Worm (Caenorhabditis elegans) whole organism, L2 larva: ENCODE data around the gene math-16.

ENCODE experiments used
- C34F6.9 ChIP-seq: fragments of 150-350 bp; optimal IDR thresholded peaks from 2 replicates; lab custom pipeline; 2014; ENCODE audit warnings: missing biosample characterization, missing genetic modification characterization
- F13H6.1 ChIP-seq: sonication (generic microtip); optimal IDR thresholded peaks from 2 replicates; lab custom pipeline; 2016; ENCODE audit warnings: missing genetic modification characterization, missing compliant biosample characterization
- R02D3.7 ChIP-seq: fragments of 150-350 bp; optimal IDR thresholded peaks from 2 replicates; lab custom pipeline; 2014; ENCODE audit warnings: missing biosample characterization, missing genetic modification characterization
- ZK546.5 ChIP-seq: sonication (generic microtip); optimal IDR thresholded peaks from 2 replicates; lab custom pipeline; 2017; ENCODE audit warnings: missing biosample characterization, missing genetic modification characterization
- alr-1 ChIP-seq: fragments of 150-350 bp; optimal IDR thresholded peaks from 2 replicates; lab custom pipeline; 2014; ENCODE audit warnings: missing biosample characterization, missing genetic modification characterization
- ama-1 ChIP-seq: fragments of 150-350 bp; optimal IDR thresholded peaks from 2 replicates; lab custom pipeline; 2018; ENCODE audit warnings: inconsistent platforms
- blmp-1 ChIP-seq: sonication (generic microtip); optimal IDR thresholded peaks from 2 replicates; lab custom pipeline; 2017; ENCODE audit warnings: missing genetic modification characterization, mild to moderate bottlenecking, missing compliant biosample characterization, antibody characterized with exemption, moderate library complexity; ENCODE audit not compliant: insufficient read depth
- ceh-16 ChIP-seq: fragments of 150-350 bp; optimal IDR thresholded peaks from 2 replicates; lab custom pipeline; 2014; ENCODE audit warnings: missing biosample characterization, missing genetic modification characterization
- crh-2 ChIP-seq: sonication (generic microtip); optimal IDR thresholded peaks from 2 replicates; lab custom pipeline; 2017; ENCODE audit warnings: missing biosample characterization, missing genetic modification characterization
- dmd-4 ChIP-seq: sonication (generic microtip); optimal IDR thresholded peaks from 2 replicates; lab custom pipeline; 2017; ENCODE audit warnings: missing biosample characterization, missing genetic modification characterization
- elt-3 ChIP-seq: sonication (generic microtip); optimal IDR thresholded peaks from 2 replicates; lab custom pipeline; 2017; ENCODE audit warnings: missing biosample characterization, missing genetic modification characterization
- fos-1 ChIP-seq: fragments of 150-350 bp; optimal IDR thresholded peaks from 2 replicates; lab custom pipeline; 2014; ENCODE audit warnings: missing biosample characterization, missing genetic modification characterization
- gmeb-1 ChIP-seq: fragments of 150-350 bp; optimal IDR thresholded peaks from 2 replicates; lab custom pipeline; 2014; ENCODE audit warnings: missing biosample characterization, missing genetic modification characterization
- lin-11 ChIP-seq: fragments of 150-350 bp; sonication (generic microtip); optimal IDR thresholded peaks from 2 replicates; lab custom pipeline; 2014; ENCODE audit warnings: missing biosample characterization, missing genetic modification characterization, inconsistent platforms, mixed read lengths
- lin-13 ChIP-seq: fragments of 150-350 bp; optimal IDR thresholded peaks from 2 replicates; lab custom pipeline; 2014; ENCODE audit warnings: missing biosample characterization, missing genetic modification reagents, missing genetic modification characterization
- lin-39 ChIP-seq: fragments of 150-350 bp; optimal IDR thresholded peaks from 2 replicates; lab custom pipeline; 2014; ENCODE audit warnings: missing biosample characterization, missing genetic modification reagents, missing genetic modification characterization
- lsy-2 ChIP-seq, 2 experiments: fragments of 150-350 bp in 1 of 2; sonication (generic microtip) in 1 of 2; optimal IDR thresholded peaks; 2 replicates each; lab custom pipeline; 2014 to 2017; ENCODE audit warnings: missing biosample characterization in 2 of 2, missing genetic modification characterization in 2 of 2
- mab-5 ChIP-seq: fragments of 150-350 bp; optimal IDR thresholded peaks from 2 replicates; lab custom pipeline; 2014; ENCODE audit warnings: missing biosample characterization, missing genetic modification characterization
- mbf-1 ChIP-seq: sonication (generic microtip); optimal IDR thresholded peaks from 2 replicates; lab custom pipeline; 2017; ENCODE audit warnings: missing biosample characterization, missing genetic modification characterization
- nhr-10 ChIP-seq: sonication (generic microtip); optimal IDR thresholded peaks from 2 replicates; lab custom pipeline; 2017; ENCODE audit warnings: missing biosample characterization, missing genetic modification characterization
- nhr-12 ChIP-seq: fragments of 150-350 bp; optimal IDR thresholded peaks from 2 replicates; lab custom pipeline; 2014; ENCODE audit warnings: missing biosample characterization, missing genetic modification characterization
- nhr-21 ChIP-seq: fragments of 150-350 bp; optimal IDR thresholded peaks from 2 replicates; lab custom pipeline; 2014; ENCODE audit warnings: missing biosample characterization, missing genetic modification characterization
- nhr-23 ChIP-seq: fragments of 150-350 bp; optimal IDR thresholded peaks from 2 replicates; lab custom pipeline; 2014; ENCODE audit warnings: missing biosample characterization, missing genetic modification reagents, missing genetic modification characterization
- nhr-237 ChIP-seq: fragments of 150-350 bp; optimal IDR thresholded peaks from 2 replicates; lab custom pipeline; 2014; ENCODE audit warnings: missing biosample characterization, missing genetic modification characterization
- nhr-25 ChIP-seq: fragments of 150-350 bp; sonication (generic microtip); optimal IDR thresholded peaks from 3 replicates; lab custom pipeline; 2014; ENCODE audit warnings: missing biosample characterization, missing genetic modification characterization
- nhr-77 ChIP-seq: fragments of 150-350 bp; optimal IDR thresholded peaks from 2 replicates; lab custom pipeline; 2014; ENCODE audit warnings: missing biosample characterization, missing genetic modification characterization
- peb-1 ChIP-seq: fragments of 150-350 bp; optimal IDR thresholded peaks from 2 replicates; lab custom pipeline; 2014; ENCODE audit warnings: missing biosample characterization, missing genetic modification characterization
- sem-4 ChIP-seq: fragments of 150-350 bp; optimal IDR thresholded peaks from 2 replicates; lab custom pipeline; 2014; ENCODE audit warnings: missing biosample characterization, missing genetic modification reagents, missing genetic modification characterization
- sma-3 ChIP-seq: sonication (generic microtip); optimal IDR thresholded peaks from 2 replicates; lab custom pipeline; 2016; ENCODE audit warnings: missing genetic modification reagents, missing genetic modification characterization, missing compliant biosample characterization
- snpc-4 ChIP-seq: fragments of 150-350 bp; optimal IDR thresholded peaks from 2 replicates; lab custom pipeline; 2014; ENCODE audit warnings: missing biosample characterization, missing genetic modification characterization
- unc-39 ChIP-seq: fragments of 150-350 bp; optimal IDR thresholded peaks from 2 replicates; lab custom pipeline; 2014; ENCODE audit warnings: missing biosample characterization, missing genetic modification characterization
- unc-62 ChIP-seq: fragments of 150-350 bp; optimal IDR thresholded peaks from 2 replicates; lab custom pipeline; 2014; ENCODE audit warnings: missing biosample characterization, missing genetic modification reagents, missing genetic modification characterization
- zag-1 ChIP-seq: fragments of 150-350 bp; optimal IDR thresholded peaks from 2 replicates; lab custom pipeline; 2014; ENCODE audit warnings: missing biosample characterization, missing genetic modification characterization
- ztf-11 ChIP-seq: sonication (generic microtip); optimal IDR thresholded peaks from 2 replicates; lab custom pipeline; 2017; ENCODE audit warnings: missing biosample characterization, missing genetic modification characterization

The math-16 gene

ce11 chrII:1878663-1879062 is at the start of gene math-16:
Gene math-16, minus strand, starts transcription at chrII:1878763.
- TF ChIP-seq sem-4 (no peak), peb-1 (tag; lab: Kevin White, UChicago) (no peak), nhr-21 (tag; lab: Kevin White, UChicago) (no peak), mbf-1 (tag; lab: Kevin White, UChicago) (no peak), gmeb-1 (tag; lab: Kevin White, UChicago) (no peak), C34F6.9 (tag; lab: Kevin White, UChicago) (no peak), nhr-12 (tag; lab: Kevin White, UChicago) (no peak), lin-13 (no peak), ama-1 (lab: Kevin White, UChicago) (no peak)

ce11 chrII:1926162-1926561 is 47.6 kb upstream of the math-16 start, which contains the start of gene F52C6.2:
Gene F52C6.2, plus strand, starts transcription at chrII:1926462.
- no peak for TF ChIP-seq F13H6.1 (tag; lab: Kevin White, UChicago)
- TF ChIP-seq ZK546.5 (tag; lab: Kevin White, UChicago): no peak
- no peak for TF ChIP-seq alr-1
- no peak for TF ChIP-seq nhr-25 (tag; lab: Kevin White, UChicago)
- no peak for TF ChIP-seq zag-1 (tag; lab: Kevin White, UChicago)
- no peak for TF ChIP-seq ztf-11 (tag; lab: Kevin White, UChicago)
- no peak for TF ChIP-seq nhr-10
- TF ChIP-seq sma-3 (GFP tag; lab: Kevin White, UChicago): no peak
- TF ChIP-seq mab-5 (tag; lab: Kevin White, UChicago): no peak
- TF ChIP-seq lin-11 (tag; lab: Kevin White, UChicago): no peak
- no peak for TF ChIP-seq R02D3.7 (tag; lab: Kevin White, UChicago)
- TF ChIP-seq lsy-2 (tag; optimal IDR thresholded peaks at IDR 0.05; lab: Kevin White, UChicago): no peak
- no peak for TF ChIP-seq crh-2 (tag; lab: Kevin White, UChicago)
- TF ChIP-seq nhr-237 (tag; lab: Kevin White, UChicago): no peak
- TF ChIP-seq lin-39 (tag; lab: Kevin White, UChicago): no peak
- no peak for TF ChIP-seq ceh-16 (tag; lab: Kevin White, UChicago)
- TF ChIP-seq dmd-4 (tag; lab: Kevin White, UChicago): no peak
- no peak for TF ChIP-seq nhr-23 (tag; lab: Kevin White, UChicago)

ce11 chrII:1924459-1924858 is 45.9 kb upstream of the math-16 start, which contains the start of gene F52C6.3:
Gene F52C6.3, plus strand, starts transcription at chrII:1924759.
- TF ChIP-seq snpc-4 (tag; lab: Kevin White, UChicago): no peak
- no peak for TF ChIP-seq lin-11 (tag; lab: Kevin White, UChicago)
- no peak for TF ChIP-seq ceh-16 (tag; lab: Kevin White, UChicago)
- TF ChIP-seq nhr-237 (tag; lab: Kevin White, UChicago): no peak
- TF ChIP-seq peb-1 (tag; lab: Kevin White, UChicago): no peak
- no peak for TF ChIP-seq C34F6.9 (tag; lab: Kevin White, UChicago)
- TF ChIP-seq elt-3: no peak

- no peak for TF ChIP-seq sem-4
- TF ChIP-seq F13H6.1 (tag; lab: Kevin White, UChicago): no peak
- TF ChIP-seq ztf-11 (tag; lab: Kevin White, UChicago): no peak
Observed at ce11 chrII:1922665-1923187, 44.2 kb upstream of the math-16 start, which contains the start of the genes bath-2 and F52C6.4. Gene bath-2, minus strand, starts transcription at chrII:1922765. Gene F52C6.4, plus strand, starts transcription at chrII:1923137.

ce11 chrII:1921018-1921417 is 42.5 kb upstream of the math-16 start, which contains the start of gene bath-7:
Gene bath-7, minus strand, starts transcription at chrII:1921118.
- TF ChIP-seq mab-5 (tag; lab: Kevin White, UChicago) (no peak), lsy-2 (tag; optimal IDR thresholded peaks at IDR 0.05; lab: Kevin White, UChicago) (no peak), snpc-4 (tag; lab: Kevin White, UChicago) (no peak), lin-13 (no peak), lin-11 (tag; lab: Kevin White, UChicago) (no peak), peb-1 (tag; lab: Kevin White, UChicago) (no peak), dmd-4 (tag; lab: Kevin White, UChicago) (no peak), ztf-11 (tag; lab: Kevin White, UChicago) (no peak), blmp-1 (no peak), unc-39 (no peak), unc-62 (GFP tag; lab: Kevin White, UChicago) (no peak), nhr-21 (tag; lab: Kevin White, UChicago) (no peak), zag-1 (tag; lab: Kevin White, UChicago) (no peak), gmeb-1 (tag; lab: Kevin White, UChicago) (no peak), nhr-77 (tag; lab: Kevin White, UChicago) (no peak), F13H6.1 (tag; lab: Kevin White, UChicago) (no peak), fos-1 (tag; lab: Kevin White, UChicago) (no peak)
